Fruit fly (Drosophila melanogaster): ENCODE data around the gene ctrip.

The ctrip gene

DNA sequence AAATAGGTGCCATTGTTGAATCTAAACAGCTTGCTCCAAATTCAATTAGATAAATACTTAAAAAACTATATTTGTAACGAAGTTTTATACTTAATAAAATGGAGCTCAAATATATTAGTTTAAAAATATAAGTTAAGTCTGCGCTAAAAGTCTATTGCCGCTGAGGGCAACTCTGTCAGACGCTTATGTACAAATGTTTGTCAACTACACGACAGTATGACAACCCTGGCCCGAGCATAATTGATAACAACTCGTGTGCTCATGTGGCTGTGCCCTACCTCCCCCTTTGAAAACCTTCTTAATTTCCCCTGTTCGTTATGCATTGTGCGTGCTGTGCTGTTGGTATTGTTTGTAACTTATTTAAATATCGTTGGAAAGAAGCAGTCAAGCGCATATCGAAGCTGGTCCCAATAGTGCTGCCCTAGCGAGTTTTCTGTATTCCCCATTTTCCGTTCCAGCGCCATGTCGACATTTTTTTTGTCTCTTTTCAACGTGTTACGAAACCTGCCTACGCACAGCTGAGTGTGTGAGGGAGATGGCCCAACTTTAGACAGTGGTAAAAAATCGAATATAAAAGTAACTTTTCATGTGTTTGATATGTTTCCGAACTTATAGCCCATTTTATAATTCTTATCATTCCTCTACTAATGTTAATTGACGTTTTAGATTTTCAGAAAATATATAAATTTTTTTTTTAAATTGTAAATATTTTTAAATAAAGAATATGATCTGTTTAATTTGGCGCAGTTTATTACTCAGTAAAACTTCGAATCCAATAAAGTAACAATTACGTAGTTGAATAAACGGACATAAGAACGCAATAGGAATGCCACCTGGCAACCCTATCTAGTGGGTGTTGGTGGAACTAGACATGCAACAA lies 6.8 kb downstream of the ctrip start (continued):
- peak; percentile 74 for TF ChIP-seq dmrt11E (tag; optimal IDR thresholded peaks at IDR 0.05)
- peak; percentile 3 for TF ChIP-seq exex (tag; optimal IDR thresholded peaks at IDR 0.05)
- TF ChIP-seq Optix (GFP tag; IDR thresholded peaks at IDR 0.05): no peak
- TF ChIP-seq grau (tag; optimal IDR thresholded peaks at IDR 0.05): peak; percentile 81
- TF ChIP-seq Blimp-1 (GFP tag; optimal IDR thresholded peaks at IDR 0.05): peak; percentile 77
- TF ChIP-seq D19A (tag; optimal IDR thresholded peaks at IDR 0.05): peak; percentile 62
- TF ChIP-seq CG8359 (GFP tag; optimal IDR thresholded peaks at IDR 0.05; ENCODE audit: borderline replicate concordance): peak; percentile 10
- TF ChIP-seq gfzf (GFP tag; optimal IDR thresholded peaks at IDR 0.05): no peak
- TF ChIP-seq CG2875 (GFP tag; optimal IDR thresholded peaks at IDR 0.05): peak; percentile 46
- peak; percentile 83 for TF ChIP-seq CG2712 (tag; optimal IDR thresholded peaks at IDR 0.05)
- TF ChIP-seq Bgb (GFP tag; IDR thresholded peaks at IDR 0.05; ENCODE audit: partially characterized antibody): no peak

DNA sequence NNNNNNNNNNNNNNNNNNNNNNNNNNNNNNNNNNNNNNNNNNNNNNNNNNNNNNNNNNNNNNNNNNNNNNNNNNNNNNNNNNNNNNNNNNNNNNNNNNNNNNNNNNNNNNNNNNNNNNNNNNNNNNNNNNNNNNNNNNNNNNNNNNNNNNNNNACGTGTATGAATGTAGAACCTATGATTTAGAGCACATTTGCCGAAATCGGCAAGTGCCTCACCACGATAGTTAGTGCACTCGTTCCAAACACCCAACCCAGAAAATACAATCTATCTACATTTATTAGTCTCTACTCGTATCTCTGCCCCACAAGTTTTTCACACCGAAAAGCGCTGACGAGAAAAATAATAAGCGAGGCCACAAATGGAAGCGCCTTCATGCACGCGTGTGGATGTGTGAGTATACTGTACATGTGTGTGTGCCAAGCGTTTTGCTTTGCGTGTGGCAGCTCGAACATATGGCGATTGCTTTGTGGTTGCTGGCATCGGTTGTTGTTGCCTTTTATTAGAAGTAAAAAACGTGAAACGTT lies 7.7 kb downstream of the ctrip start:
- TF ChIP-seq schlank (tag; optimal IDR thresholded peaks at IDR 0.05) (no peak), CG12769 (tag; optimal IDR thresholded peaks at IDR 0.05) (peak; percentile 62), Ptx1 (GFP tag; IDR thresholded peaks at IDR 0.05) (0 out of 2 replicates have a peak, but pooled peaks have one; percentile 39), CG9797 (GFP tag; optimal IDR thresholded peaks at IDR 0.05) (no peak), CG18599 (GFP tag; optimal IDR thresholded peaks at IDR 0.05) (no peak), lmd (GFP tag; IDR thresholded peaks at IDR 0.05) (peak; percentile 41), CG12104 (GFP tag; optimal IDR thresholded peaks at IDR 0.05) (no peak), CG9727 (GFP tag; optimal IDR thresholded peaks at IDR 0.05) (peak; percentile 8), CG10543 (GFP tag; optimal IDR thresholded peaks at IDR 0.05) (peak; percentile 3), amos (GFP tag; IDR thresholded peaks at IDR 0.05; ENCODE audit: partially characterized antibody) (0 out of 2 replicates have a peak, but pooled peaks have one; percentile 12), lab (GFP tag; optimal IDR thresholded peaks at IDR 0.05) (peak; percentile 26), bsh (GFP tag; optimal IDR thresholded peaks at IDR 0.05) (peak in 1 of 2 experiments; percentile 12), CG8388 (GFP tag; optimal IDR thresholded peaks at IDR 0.05) (peak; percentile 27), usp (GFP tag; optimal IDR thresholded peaks at IDR 0.05) (no peak), CG15269 (tag; optimal IDR thresholded peaks at IDR 0.05) (peak; percentile 30), CG8290 (GFP tag; optimal IDR thresholded peaks at IDR 0.05) (no peak), CG8290 (tag; optimal IDR thresholded peaks at IDR 0.05) (peak in 1 of 2 experiments; percentile 50), dmrt99B (tag; optimal IDR thresholded peaks at IDR 0.05) (peak; percentile 29), CG30403 (GFP tag; optimal IDR thresholded peaks at IDR 0.05) (peak; percentile 21), CG16813 (GFP tag; IDR thresholded peaks at IDR 0.05; ENCODE audit: partially characterized antibody) (peak; percentile 24; the same call in 1 of the 3 replicates), Doc3 (GFP tag; IDR thresholded peaks at IDR 0.05; ENCODE audit: partially characterized antibody) (peak; percentile 44; the same call in 1 of the 3 replicates), CG8281 (tag; optimal IDR thresholded peaks at IDR 0.05) (peak; percentile 1), cg (GFP tag; optimal IDR thresholded peaks at IDR 0.05) (peak; percentile 86), E2f1 (GFP tag; IDR thresholded peaks at IDR 0.05) (peak; percentile 23; the same call in 1 of the 2 replicates), CrebB (tag; optimal IDR thresholded peaks at IDR 0.05) (no peak), CG12219 (GFP tag; optimal IDR thresholded peaks at IDR 0.05) (peak; percentile 28), CG2678 (tag; optimal IDR thresholded peaks at IDR 0.05) (peak; percentile 40), CG4360 (GFP tag; IDR thresholded peaks at IDR 0.05) (peak; percentile 89), rib (GFP tag; IDR thresholded peaks at IDR 0.05) (0 out of 2 replicates have a peak, but pooled peaks have one; percentile 33), sug (tag; optimal IDR thresholded peaks at IDR 0.05) (peak; percentile 93), CG32767 (GFP tag; IDR thresholded peaks at IDR 0.05) (no peak), CG2199 (GFP tag; IDR thresholded peaks at IDR 0.05) (peak; percentile 94), grau (tag; optimal IDR thresholded peaks at IDR 0.05) (peak; percentile 42), CG4424 (GFP tag; optimal IDR thresholded peaks at IDR 0.05) (peak; percentile 38), Sry-β (GFP tag; optimal IDR thresholded peaks at IDR 0.05) (peak; percentile 9)
